Fruit fly (Drosophila melanogaster): ENCODE data around the gene Mcm2.

Gene Mcm2

dm6 chr3R:8233864-8234263 lies 30.9 kb upstream of the Mcm2 start (continued):
- TF ChIP-seq MESR4 (GFP tag; optimal IDR thresholded peaks at IDR 0.05) (peak; percentile 35), hkb (optimal IDR thresholded peaks at IDR 0.05) (no peak), hkb (GFP tag; IDR thresholded peaks at IDR 0.05) (peak; percentile 53; the same call in 1 of the 2 replicates), Dll (GFP tag; IDR thresholded peaks at IDR 0.05; ENCODE audit: partially characterized antibody) (0 out of 4 replicates have a peak, but pooled peaks have one; percentile 5), dmrt11E (tag; optimal IDR thresholded peaks at IDR 0.05) (peak; percentile 41), Med (GFP tag) (peak; percentile 64), Rfx (GFP tag; IDR thresholded peaks at IDR 0.05) (no peak), CG1603 (tag; optimal IDR thresholded peaks at IDR 0.05) (peak; percentile 59), B-H2 (GFP tag; optimal IDR thresholded peaks at IDR 0.05) (no peak), tx (GFP tag; optimal IDR thresholded peaks at IDR 0.05) (no peak), Hr3 (GFP tag; optimal IDR thresholded peaks at IDR 0.05) (peak; percentile 7), slp2 (GFP tag; optimal IDR thresholded peaks at IDR 0.05) (no peak), lola (GFP tag; optimal IDR thresholded peaks at IDR 0.05) (peak in 1 of 3 experiments; percentile 38), vvl (GFP tag; IDR thresholded peaks at IDR 0.05) (0 out of 2 replicates have a peak, but pooled peaks have one; percentile 13), prd (optimal IDR thresholded peaks at IDR 0.05) (no peak), prd (GFP tag; IDR thresholded peaks at IDR 0.05) (peak; percentile 16; the same call in 1 of the 3 replicates), CG8765 (GFP tag; IDR thresholded peaks at IDR 0.05) (no peak), CG9932 (GFP tag; IDR thresholded peaks at IDR 0.05) (no peak), stc (GFP tag; IDR thresholded peaks at IDR 0.05) (0 out of 2 replicates have a peak, but pooled peaks have one; percentile 30), Vsx1 (GFP tag; optimal IDR thresholded peaks at IDR 0.05) (no peak), CG13775 (GFP tag; optimal IDR thresholded peaks at IDR 0.05) (peak; percentile 31), CG3726 (GFP tag; IDR thresholded peaks at IDR 0.05) (no peak), gce (GFP tag; IDR thresholded peaks at IDR 0.05) (0 out of 3 replicates have a peak, but pooled peaks have one; percentile 25), Ada2b (GFP tag; IDR thresholded peaks at IDR 0.05) (0 out of 2 replicates have a peak, but pooled peaks have one; percentile 11), pros (GFP tag; optimal IDR thresholded peaks at IDR 0.05) (no peak), CG10979 (tag; optimal IDR thresholded peaks at IDR 0.05) (peak; percentile 35), ranshi (GFP tag; IDR thresholded peaks at IDR 0.05) (no peak), Sox102F (GFP tag; optimal IDR thresholded peaks at IDR 0.05) (peak; percentile 64), CG2116 (GFP tag; optimal IDR thresholded peaks at IDR 0.05) (no peak), CG6765 (GFP tag; optimal IDR thresholded peaks at IDR 0.05) (no peak), Trl (optimal IDR thresholded peaks at IDR 0.05) (peak in 1 of 2 experiments; percentile 23), Trl (GFP tag; optimal IDR thresholded peaks at IDR 0.05) (no peak), dan (GFP tag; IDR thresholded peaks at IDR 0.05) (no peak), wek (GFP tag; optimal IDR thresholded peaks at IDR 0.05) (no peak), CG11247 (GFP tag; IDR thresholded peaks at IDR 0.05) (no peak), Drgx (GFP tag; IDR thresholded peaks at IDR 0.05) (peak; percentile 67), CG15514 (GFP tag; optimal IDR thresholded peaks at IDR 0.05) (no peak), pan (optimal IDR thresholded peaks at IDR 0.05) (peak in 1 of 2 experiments; percentile 61), pan (GFP tag; optimal IDR thresholded peaks at IDR 0.05 in 1 of 2, IDR thresholded peaks at IDR 0.05 in 1 of 2) (no peak), Adf1 (GFP tag; IDR thresholded peaks at IDR 0.05) (no peak), h (optimal IDR thresholded peaks at IDR 0.05) (no peak), dpn (GFP tag; optimal IDR thresholded peaks at IDR 0.05) (peak in 1 of 2 experiments; percentile 16), CG2889 (GFP tag; IDR thresholded peaks at IDR 0.05) (no peak), CG1529 (GFP tag; optimal IDR thresholded peaks at IDR 0.05) (peak; percentile 18), ro (GFP tag; IDR thresholded peaks at IDR 0.05) (no peak), ATbp (GFP tag; optimal IDR thresholded peaks at IDR 0.05) (peak; percentile 14), Ets65A (GFP tag) (peak; percentile 55), wor (GFP tag; IDR thresholded peaks at IDR 0.05) (no peak), sqz (GFP tag; optimal IDR thresholded peaks at IDR 0.05) (no peak), Chrac-16 (GFP tag; optimal IDR thresholded peaks at IDR 0.05) (peak; percentile 4), fd96Cb (tag; optimal IDR thresholded peaks at IDR 0.05) (peak; percentile 16), peb (GFP tag; IDR thresholded peaks at IDR 0.05) (0 out of 2 replicates have a peak, but pooled peaks have one; percentile 14)

Data from whole organism, embryonic.